Fruit fly (Drosophila melanogaster) whole organism, wandering third instar larva: Measurements from ENCODE around the gene PXo.

Experiments used
- dmrt93B ChIP-seq: fragments of 200-800 bp; sonication (Bioruptor generic); optimal IDR thresholded peaks from 2 replicates; lab custom pipeline; 2018; ENCODE audit warnings: missing biosample characterization, mild to moderate bottlenecking, missing genetic modification characterization
- h ChIP-seq: fragments of 200-800 bp; sonication (Bioruptor generic); optimal IDR thresholded peaks from 3 replicates; lab custom pipeline; 2016; ENCODE audit warnings: missing biosample characterization, mild to moderate bottlenecking, missing genetic modification characterization
- pan ChIP-seq: fragments of >200 bp; optimal IDR thresholded peaks from 2 replicates; lab custom pipeline; 2017
- tai ChIP-seq: sonication (Bioruptor generic); optimal IDR thresholded peaks from 2 replicates; lab custom pipeline; 2016; ENCODE audit warnings: missing biosample characterization, missing genetic modification characterization
- usp ChIP-seq: fragments of >200 bp; optimal IDR thresholded peaks from 2 replicates; lab custom pipeline; 2017; ENCODE audit warnings: missing biosample characterization, missing genetic modification characterization

DNA sequence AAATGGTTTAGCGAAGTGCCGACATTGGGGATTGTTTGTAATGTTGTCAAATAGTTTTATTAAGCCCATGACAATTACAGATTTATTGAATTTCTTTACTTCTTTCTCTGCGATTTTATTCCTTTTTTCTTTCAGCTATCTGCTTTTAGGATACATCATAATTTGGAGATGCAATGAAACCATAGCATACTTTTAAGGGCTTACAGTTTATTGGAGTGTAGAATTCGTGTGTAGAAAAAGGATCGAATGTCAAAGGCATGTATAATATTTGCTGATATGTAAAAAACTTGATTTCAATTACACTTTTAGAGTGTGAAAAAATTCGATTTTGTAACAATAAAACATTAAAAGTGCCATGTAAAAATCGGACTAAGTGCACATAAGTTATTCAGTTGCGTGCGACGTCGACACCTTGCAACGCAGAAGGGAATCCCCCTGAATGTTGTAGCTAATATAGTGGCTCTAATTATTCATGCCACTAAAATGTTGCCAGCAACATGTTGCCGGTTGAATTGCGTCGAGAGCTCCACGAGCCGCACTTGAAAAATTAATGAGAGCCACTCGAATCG, 45.8 kb upstream of the PXo start:
- TF ChIP-seq h (GFP tag; lab: Kevin White, UChicago) (no peak), dmrt93B (no peak), pan (lab: Kevin White, UChicago) (no peak), tai (no peak), usp (no peak)
